Worm (Caenorhabditis elegans): ENCODE results near the gene F20B6.10.

DNA sequence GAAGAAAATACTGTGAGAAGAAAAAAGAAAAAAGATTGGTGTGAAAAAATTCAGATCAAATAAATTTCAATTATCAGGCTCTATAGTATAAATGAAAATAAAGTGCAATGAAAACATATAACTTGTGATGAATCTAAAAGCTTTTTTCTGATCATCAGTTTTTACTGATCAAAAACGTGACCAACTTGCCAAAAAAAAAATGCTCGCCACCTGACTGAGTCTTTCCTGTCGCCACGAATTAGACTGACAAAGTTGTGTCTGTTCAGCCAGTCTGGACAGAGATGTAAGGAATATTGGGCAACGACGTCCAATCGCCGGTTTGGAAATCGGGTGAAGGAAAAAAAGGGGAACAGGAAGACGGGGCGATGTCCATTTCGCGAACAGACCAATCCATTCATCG is 2.5 kb upstream of the F20B6.10 start:
- no peak for TF ChIP-seq snpc-4 (GFP tag; optimal IDR thresholded peaks at IDR 0.05)
- no peak for TF ChIP-seq snpc-4 (tag; optimal IDR thresholded peaks at IDR 0.05)
- TF ChIP-seq ztf-28 (GFP tag; IDR thresholded peaks at IDR 0.05), result no peak
- no peak for TF ChIP-seq rpc-1 (optimal IDR thresholded peaks at IDR 0.05)
- no peak for TF ChIP-seq rpc-1 (tag; optimal IDR thresholded peaks at IDR 0.05)
- TF ChIP-seq lin-54 (GFP tag; optimal IDR thresholded peaks at IDR 0.05), result no peak
- no peak for TF ChIP-seq T07F8.4 (tag; optimal IDR thresholded peaks at IDR 0.05)
- no peak for TF ChIP-seq ztf-3 (GFP tag; optimal IDR thresholded peaks at IDR 0.05)
- no peak for TF ChIP-seq tlf-1 (GFP tag; optimal IDR thresholded peaks at IDR 0.05)
- no peak for TF ChIP-seq madf-6 (GFP tag; IDR thresholded peaks at IDR 0.05)
- no peak for TF ChIP-seq die-1 (tag; optimal IDR thresholded peaks at IDR 0.05)
- no peak for TF ChIP-seq C17E4.6 (GFP tag; IDR thresholded peaks at IDR 0.05)
- no peak for TF ChIP-seq unc-130 (GFP tag; optimal IDR thresholded peaks at IDR 0.05)
- TF ChIP-seq B0019.2 (GFP tag; conservative IDR thresholded peaks at IDR 0.05), result no peak
- TF ChIP-seq ama-1 (optimal IDR thresholded peaks at IDR 0.05), result no peak
- no peak for TF ChIP-seq ama-1 (GFP tag; optimal IDR thresholded peaks at IDR 0.05)
